Worm (Caenorhabditis elegans) whole organism, midembryonic: ENCODE results near the gene C30E1.4.

Experiments
- T22C8.4 ChIP-seq: fragments of 200-800 bp; sonication (Bioruptor generic); IDR thresholded peaks from 2 replicates; pipeline ENCODE4 v1.3.6; 2022; ENCODE audit warnings: missing genetic modification characterization, missing compliant biosample characterization
- flt-1 ChIP-seq: fragments of 200-800 bp; sonication (Bioruptor generic); IDR thresholded peaks from 2 replicates; pipeline ENCODE4 v1.3.6; 2022; ENCODE audit warnings: missing genetic modification characterization, missing compliant biosample characterization
- klf-2 ChIP-seq: fragments of 200-800 bp; sonication (Bioruptor generic); conservative IDR thresholded peaks from 2 replicates; pipeline ENCODE4 v1.3.6; 2022; ENCODE audit warnings: missing genetic modification reagents, missing genetic modification characterization, missing compliant biosample characterization
- med-1 ChIP-seq: sonication (generic microtip); optimal IDR thresholded peaks from 2 replicates; lab custom pipeline; 2017; ENCODE audit warnings: missing genetic modification characterization, mild to moderate bottlenecking, missing compliant biosample characterization, antibody characterized with exemption, missing genetic modification reagents; ENCODE audit not compliant: insufficient read depth
- ref-1 ChIP-seq: fragments of 200-800 bp; sonication (Bioruptor generic); conservative IDR thresholded peaks from 2 replicates; pipeline ENCODE4 v1.3.6; 2022; ENCODE audit warnings: missing genetic modification reagents, missing genetic modification characterization, missing compliant biosample characterization
- ztf-23 ChIP-seq: fragments of 200-800 bp; sonication (Bioruptor generic); IDR thresholded peaks from 2 replicates; pipeline ENCODE4 v1.3.6; 2022; ENCODE audit warnings: missing genetic modification reagents, missing genetic modification characterization, missing compliant biosample characterization

- TF ChIP-seq T22C8.4 (GFP tag; lab: Robert Waterston, UW) (no peak), klf-2 (GFP tag; lab: Robert Waterston, UW) (no peak), flt-1 (GFP tag; lab: Robert Waterston, UW) (no peak), ref-1 (no peak), ztf-23 (GFP tag; lab: Robert Waterston, UW) (no peak), med-1 (GFP tag; lab: Kevin White, UChicago) (no peak)
Observed at ce11 chrX:16891683-16892082, 32.1 kb upstream of the C30E1.4 start, which contains the start of gene F39F10.3.
